Fruit fly (Drosophila melanogaster) whole organism, embryonic: Measurements from ENCODE around the gene CG8837.

Experiments
- CG1024 ChIP-seq: fragments of 200-800 bp; sonication (Bioruptor generic); IDR thresholded peaks from 2 replicates; pipeline ENCODE4 v1.3.6; 2022; ENCODE audit warnings: missing biosample characterization, missing genetic modification characterization
- CG11696 ChIP-seq: fragments of 200-800 bp; sonication (Bioruptor generic); IDR thresholded peaks from 2 replicates; pipeline ENCODE4 v1.3.6; 2022; ENCODE audit warnings: missing biosample characterization, missing genetic modification characterization
- CG12236 ChIP-seq: fragments of 200-800 bp; sonication (Bioruptor generic); optimal IDR thresholded peaks from 2 replicates; lab custom pipeline; 2016; ENCODE audit warnings: missing biosample characterization, missing genetic modification characterization
- CG1233 ChIP-seq: fragments of 200-800 bp; sonication (Bioruptor generic); optimal IDR thresholded peaks from 4 replicates; lab custom pipeline; 2018; ENCODE audit warnings: missing biosample characterization, mild to moderate bottlenecking, missing genetic modification characterization
- CG14050 ChIP-seq: fragments of 200-800 bp; sonication (Bioruptor generic); IDR thresholded peaks from 3 replicates; pipeline ENCODE4 v1.3.6; 2022; ENCODE audit warnings: missing biosample characterization, missing genetic modification characterization
- CG15073 ChIP-seq: fragments of 200-800 bp; sonication (Bioruptor generic); optimal IDR thresholded peaks from 2 replicates; lab custom pipeline; 2016; ENCODE audit warnings: missing biosample characterization, missing genetic modification characterization
- CG1603 ChIP-seq: fragments of 200-800 bp; sonication (Bioruptor generic); optimal IDR thresholded peaks from 2 replicates; lab custom pipeline; 2019; ENCODE audit warnings: missing biosample characterization, mild to moderate bottlenecking, missing genetic modification characterization, moderate library complexity
- CG16815 ChIP-seq: fragments of 200-800 bp; sonication (Bioruptor generic); optimal IDR thresholded peaks from 3 replicates; lab custom pipeline; 2017; ENCODE audit warnings: missing biosample characterization, mild to moderate bottlenecking, missing genetic modification characterization
- CG17385 ChIP-seq: fragments of 200-800 bp; sonication (Bioruptor generic); optimal IDR thresholded peaks from 3 replicates; lab custom pipeline; 2018; ENCODE audit warnings: missing biosample characterization, mild to moderate bottlenecking, missing genetic modification characterization
- CG18011 ChIP-seq: fragments of 200-800 bp; sonication (Bioruptor generic); optimal IDR thresholded peaks from 2 replicates; lab custom pipeline; 2017; ENCODE audit warnings: missing biosample characterization, missing genetic modification characterization, mild to moderate bottlenecking, moderate library complexity, missing genotype
- CG2199 ChIP-seq: fragments of 200-800 bp; sonication (Bioruptor generic); IDR thresholded peaks from 3 replicates; pipeline ENCODE4 v1.3.6; 2022; ENCODE audit warnings: missing biosample characterization, missing genetic modification characterization
- CG2889 ChIP-seq: fragments of 200-800 bp; sonication (Bioruptor generic); IDR thresholded peaks from 3 replicates; pipeline ENCODE4 v1.3.6; 2022; ENCODE audit warnings: missing biosample characterization, missing genetic modification characterization
- CG31388 ChIP-seq: fragments of 200-800 bp; sonication (Bioruptor generic); optimal IDR thresholded peaks from 2 replicates; lab custom pipeline; 2016; ENCODE audit warnings: missing biosample characterization, missing genetic modification characterization
- CG33557 ChIP-seq: fragments of 200-800 bp; sonication (Bioruptor generic); optimal IDR thresholded peaks from 2 replicates; lab custom pipeline; 2019; ENCODE audit warnings: missing biosample characterization, mild to moderate bottlenecking, missing genetic modification characterization, moderate library complexity
- CG3847 ChIP-seq: fragments of 200-800 bp; sonication (Bioruptor generic); IDR thresholded peaks from 2 replicates; pipeline ENCODE4 v1.3.6; 2022; ENCODE audit warnings: missing biosample characterization, missing genetic modification characterization
- CG7987 ChIP-seq: fragments of 200-800 bp; sonication (Bioruptor generic); optimal IDR thresholded peaks from 2 replicates; lab custom pipeline; 2018; ENCODE audit warnings: missing biosample characterization, mild to moderate bottlenecking, missing genetic modification characterization, moderate library complexity
- CG9215 ChIP-seq: fragments of 200-800 bp; sonication (Bioruptor generic); IDR thresholded peaks from 2 replicates; pipeline ENCODE4 v1.3.6; 2022; ENCODE audit warnings: missing biosample characterization, missing genetic modification characterization
- CG9437 ChIP-seq: fragments of 200-800 bp; sonication (Bioruptor generic); optimal IDR thresholded peaks from 2 replicates; lab custom pipeline; 2018; ENCODE audit warnings: missing biosample characterization, mild to moderate bottlenecking, missing genetic modification characterization
- CG9797 ChIP-seq: fragments of 200-800 bp; sonication (Bioruptor generic); optimal IDR thresholded peaks from 3 replicates; lab custom pipeline; 2018; ENCODE audit warnings: missing biosample characterization, mild to moderate bottlenecking, missing genetic modification characterization
- Camta ChIP-seq: fragments of 200-800 bp; sonication (Bioruptor generic); optimal IDR thresholded peaks from 2 replicates; lab custom pipeline; 2016; ENCODE audit warnings: missing biosample characterization, missing genetic modification characterization
- Dll ChIP-seq: fragments of 200-800 bp; sonication (Bioruptor generic); IDR thresholded peaks from 4 replicates; pipeline ENCODE4 v1.3.6; 2022; ENCODE audit warnings: missing biosample characterization, missing genetic modification characterization; ENCODE audit not compliant: partially characterized antibody
- Doc2 ChIP-seq: fragments of 200-800 bp; sonication (Bioruptor generic); IDR thresholded peaks from 2 replicates; pipeline ENCODE4 v1.3.6; 2022; ENCODE audit warnings: missing biosample characterization, missing genetic modification characterization
- E2f1 ChIP-seq: fragments of 200-800 bp; sonication (Bioruptor generic); IDR thresholded peaks from 2 replicates; pipeline ENCODE4 v1.3.6; 2022; ENCODE audit warnings: missing biosample characterization, missing genetic modification characterization
- E2f2 ChIP-seq: fragments of 200-800 bp; sonication (Bioruptor generic); IDR thresholded peaks from 2 replicates; pipeline ENCODE4 v1.3.6; 2022; ENCODE audit warnings: missing biosample characterization, missing genetic modification characterization
- Ets97D ChIP-seq: fragments of 200-800 bp; sonication (Bioruptor generic); optimal IDR thresholded peaks from 3 replicates; lab custom pipeline; 2016; ENCODE audit warnings: missing biosample characterization, missing genetic modification characterization
- NC2α ChIP-seq: fragments of 200-800 bp; sonication (Bioruptor generic); optimal IDR thresholded peaks from 2 replicates; lab custom pipeline; 2016; ENCODE audit warnings: missing biosample characterization, missing genetic modification characterization
- Pdp1 ChIP-seq, 2 experiments: fragments of 200-800 bp; sonication (Bioruptor generic); optimal IDR thresholded peaks; 3 replicates each; lab custom pipeline; 2016; ENCODE audit warnings: missing biosample characterization in 2 of 2, missing genetic modification characterization in 2 of 2, mild to moderate bottlenecking in 1 of 2, moderate library complexity in 1 of 2
- Rx ChIP-seq: fragments of 200-800 bp; sonication (Bioruptor generic); IDR thresholded peaks from 2 replicates; pipeline ENCODE4 v1.3.6; 2022; ENCODE audit warnings: missing biosample characterization, missing genetic modification characterization
- Side ChIP-seq: fragments of 200-800 bp; sonication (Bioruptor generic); optimal IDR thresholded peaks from 2 replicates; lab custom pipeline; 2016; ENCODE audit warnings: missing biosample characterization, missing genetic modification characterization
- Sox102F ChIP-seq: fragments of 200-800 bp; sonication (Bioruptor generic); optimal IDR thresholded peaks from 2 replicates; lab custom pipeline; 2018; ENCODE audit warnings: missing biosample characterization, mild to moderate bottlenecking, missing genetic modification characterization, moderate library complexity
- Vsx1 ChIP-seq: fragments of 200-800 bp; sonication (Bioruptor generic); optimal IDR thresholded peaks from 2 replicates; lab custom pipeline; 2017; ENCODE audit warnings: missing biosample characterization, mild to moderate bottlenecking, missing genetic modification characterization, missing genetic modification reagents
- YL-1 ChIP-seq: fragments of 200-800 bp; sonication (Bioruptor generic); optimal IDR thresholded peaks from 3 replicates; lab custom pipeline; 2017; ENCODE audit warnings: missing biosample characterization, mild to moderate bottlenecking, missing genetic modification characterization
- ara ChIP-seq: fragments of 200-800 bp; sonication (Bioruptor generic); IDR thresholded peaks from 2 replicates; pipeline ENCODE4 v1.3.6; 2022; ENCODE audit warnings: missing biosample characterization, missing genetic modification characterization
- br ChIP-seq: fragments of >200 bp; optimal IDR thresholded peaks from 2 replicates; lab custom pipeline; 2017
- btn ChIP-seq: fragments of 200-800 bp; sonication (Bioruptor generic); optimal IDR thresholded peaks from 2 replicates; lab custom pipeline; 2016; ENCODE audit warnings: missing biosample characterization, missing genetic modification characterization
- chif ChIP-seq, 2 experiments: fragments of 200-800 bp; sonication (Bioruptor generic); optimal IDR thresholded peaks; 3 replicates each; lab custom pipeline; 2016; ENCODE audit warnings: missing biosample characterization in 2 of 2, missing genetic modification characterization in 2 of 2
- cwo ChIP-seq: fragments of 200-800 bp; sonication (Bioruptor generic); optimal IDR thresholded peaks from 3 replicates; lab custom pipeline; 2017; ENCODE audit warnings: missing biosample characterization, missing genetic modification characterization, mild to moderate bottlenecking, moderate library complexity, missing genetic modification reagents
- dmrt99B ChIP-seq: fragments of 200-800 bp; sonication (Bioruptor generic); optimal IDR thresholded peaks from 2 replicates; lab custom pipeline; 2018; ENCODE audit warnings: missing biosample characterization, mild to moderate bottlenecking, missing genetic modification characterization, moderate library complexity
- en ChIP-seq: fragments of 200-800 bp; sonication (Bioruptor generic); optimal IDR thresholded peaks from 2 replicates; lab custom pipeline; 2016; ENCODE audit warnings: missing biosample characterization, missing genetic modification characterization
- fd3F ChIP-seq: fragments of 200-800 bp; sonication (Bioruptor generic); optimal IDR thresholded peaks from 2 replicates; lab custom pipeline; 2018; ENCODE audit warnings: missing biosample characterization, mild to moderate bottlenecking, missing genetic modification characterization, moderate library complexity
- fu2 ChIP-seq: fragments of 200-800 bp; sonication (Bioruptor generic); optimal IDR thresholded peaks from 2 replicates; lab custom pipeline; 2016; ENCODE audit warnings: missing biosample characterization, missing genetic modification characterization
- her ChIP-seq: fragments of 200-800 bp; sonication (Bioruptor generic); optimal IDR thresholded peaks from 2 replicates; lab custom pipeline; 2016; ENCODE audit warnings: missing biosample characterization, missing genetic modification characterization
- lmd ChIP-seq: fragments of 200-800 bp; sonication (Bioruptor generic); IDR thresholded peaks from 2 replicates; pipeline ENCODE4 v1.3.6; 2022; ENCODE audit warnings: missing biosample characterization, missing genetic modification characterization
- maf-S ChIP-seq: fragments of 200-800 bp; sonication (Bioruptor generic); optimal IDR thresholded peaks from 2 replicates; lab custom pipeline; 2016; ENCODE audit warnings: missing biosample characterization, missing genetic modification characterization
- odd ChIP-seq: fragments of 200-800 bp; sonication (Bioruptor generic); optimal IDR thresholded peaks from 2 replicates; lab custom pipeline; 2017; ENCODE audit warnings: missing biosample characterization, mild to moderate bottlenecking, missing genetic modification characterization
- onecut ChIP-seq: fragments of 200-800 bp; sonication (Bioruptor generic); IDR thresholded peaks from 2 replicates; pipeline ENCODE4 v1.3.6; 2022; ENCODE audit warnings: missing biosample characterization, missing genetic modification characterization
- pita ChIP-seq: fragments of 200-800 bp; sonication (Bioruptor generic); optimal IDR thresholded peaks from 2 replicates; lab custom pipeline; 2017; ENCODE audit warnings: missing biosample characterization, mild to moderate bottlenecking, missing genetic modification characterization
- sisA ChIP-seq: fragments of 200-800 bp; sonication (Bioruptor generic); IDR thresholded peaks from 2 replicates; pipeline ENCODE4 v1.3.6; 2022; ENCODE audit warnings: missing biosample characterization, missing genetic modification characterization
- slbo ChIP-seq: fragments of 200-800 bp; sonication (Bioruptor generic); IDR thresholded peaks from 2 replicates; pipeline ENCODE4 v1.3.6; 2022; ENCODE audit warnings: missing biosample characterization, missing genetic modification characterization
- stwl ChIP-seq: fragments of 200-800 bp; sonication (Bioruptor generic); optimal IDR thresholded peaks from 3 replicates; lab custom pipeline; 2018; ENCODE audit warnings: missing biosample characterization, mild to moderate bottlenecking, missing genetic modification characterization, moderate library complexity

Gene CG8837

DNA sequence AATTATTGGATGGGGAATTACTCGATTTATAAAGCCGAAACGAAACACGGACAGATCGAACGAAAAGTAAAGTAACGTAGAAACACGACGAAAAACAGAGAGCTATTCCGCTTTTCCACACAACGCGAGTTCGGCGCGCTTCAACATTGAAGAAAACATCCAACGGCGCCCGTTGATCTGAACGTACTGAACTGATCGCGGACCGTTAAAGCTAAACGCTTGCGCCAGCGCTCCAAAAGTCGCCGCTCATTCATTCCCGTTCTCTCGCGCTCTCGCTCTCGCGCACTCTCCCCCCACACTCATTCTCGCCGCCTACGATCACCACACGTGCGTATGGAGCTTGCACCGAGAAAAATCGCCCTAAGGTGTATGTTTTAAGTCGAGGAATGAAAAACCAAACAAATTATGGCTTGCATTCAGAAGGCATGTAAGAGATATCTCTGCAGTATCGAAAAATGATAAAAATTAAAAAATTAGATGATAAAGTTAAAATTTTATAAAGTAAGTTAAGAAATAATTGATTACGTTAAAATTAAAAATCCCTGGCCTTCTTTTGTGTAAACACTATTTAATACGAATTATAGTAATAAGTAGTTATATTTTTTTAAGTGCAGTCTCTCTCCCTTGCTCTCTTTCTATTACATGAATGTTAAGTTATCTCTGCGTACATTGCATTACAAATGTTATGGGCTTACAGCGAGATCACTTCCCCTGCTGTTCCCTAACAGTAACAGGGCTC lies 34.8 kb downstream of the CG8837 start, which contains the start of gene E23 (continued):
- TF ChIP-seq CG2889 (GFP tag; lab: Robert Waterston, UW) (peak; percentile 95), YL-1 (GFP tag; lab: Kevin White, UChicago) (peak; percentile 97), lmd (GFP tag; lab: Robert Waterston, UW) (peak; percentile 99), odd (peak; percentile 99), onecut (GFP tag; lab: Robert Waterston, UW) (peak; percentile 96), Rx (peak; percentile 97), CG7987 (peak; percentile 97), CG1024 (GFP tag; lab: Robert Waterston, UW) (peak; percentile 93), Doc2 (GFP tag; lab: Robert Waterston, UW) (no peak; the same call in none of the 2 replicates), Side (GFP tag; lab: Kevin White, UChicago) (peak; percentile 92), CG17385 (GFP tag; lab: Kevin White, UChicago) (peak; percentile 98), E2f2 (GFP tag; lab: Robert Waterston, UW) (peak; percentile 87), CG18011 (GFP tag; lab: Kevin White, UChicago) (peak; percentile 92), CG9797 (GFP tag; lab: Kevin White, UChicago) (peak; percentile 56), CG11696 (GFP tag; lab: Robert Waterston, UW) (peak; percentile 88), fd3F (GFP tag; lab: Kevin White, UChicago) (peak; percentile 97), CG9215 (GFP tag; lab: Robert Waterston, UW) (peak; percentile 95), slbo (peak; percentile 98), CG1233 (GFP tag; lab: Kevin White, UChicago) (peak; percentile 98), cwo (peak; percentile 100), btn (peak; percentile 77), E2f1 (GFP tag; lab: Robert Waterston, UW) (peak; percentile 97), br (lab: Kevin White, UChicago) (no peak), NC2α (peak; percentile 85), maf-S (GFP tag; lab: Kevin White, UChicago) (peak; percentile 93), Sox102F (GFP tag; lab: Kevin White, UChicago) (peak; percentile 99), fu2 (GFP tag; lab: Kevin White, UChicago) (peak; percentile 94), CG12236 (GFP tag; lab: Kevin White, UChicago) (peak; percentile 78), CG15073 (GFP tag; lab: Kevin White, UChicago) (peak; percentile 83), her (GFP tag; lab: Kevin White, UChicago) (peak; percentile 83), sisA (GFP tag; lab: Robert Waterston, UW) (peak; percentile 98), CG14050 (GFP tag; lab: Robert Waterston, UW) (peak; percentile 97), Pdp1 (GFP tag; optimal IDR thresholded peaks at IDR 0.05; lab: Kevin White, UChicago) (peak; percentile 93 to 96), ara (GFP tag; lab: Robert Waterston, UW) (peak; percentile 96), stwl (tag; lab: Kevin White, UChicago) (peak; percentile 55), pita (GFP tag; lab: Kevin White, UChicago) (no peak), CG16815 (peak; percentile 98), CG1603 (tag; lab: Kevin White, UChicago) (peak; percentile 88), en (GFP tag; lab: Kevin White, UChicago) (peak; percentile 76), CG9437 (peak; percentile 97), CG33557 (GFP tag; lab: Kevin White, UChicago) (peak; percentile 99), dmrt99B (tag; lab: Kevin White, UChicago) (peak; percentile 99), CG2199 (peak; percentile 93; the same call in 2 of the 3 replicates), Dll (peak; percentile 43; the same call in 3 of the 4 replicates), Camta (GFP tag; lab: Kevin White, UChicago) (peak; percentile 96), Vsx1 (peak; percentile 97), CG3847 (GFP tag; lab: Robert Waterston, UW) (peak; percentile 98), Ets97D (GFP tag; lab: Kevin White, UChicago) (peak; percentile 79), chif (GFP tag; optimal IDR thresholded peaks at IDR 0.05; lab: Kevin White, UChicago) (peak; percentile 96 to 97), CG31388 (GFP tag; lab: Kevin White, UChicago) (peak; percentile 92)
